Worm (Caenorhabditis elegans) whole organism, L4 larva: ENCODE results near the gene K09G1.2.

Source experiments
- F49E8.2 ChIP-seq: sonication (generic microtip); optimal IDR thresholded peaks from 2 replicates; lab custom pipeline; 2016; ENCODE audit warnings: missing compliant biosample characterization, mild to moderate bottlenecking, missing genetic modification characterization, borderline replicate concordance
- ZK337.2 ChIP-seq: fragments of 200-800 bp; sonication (Bioruptor generic); IDR thresholded peaks from 2 replicates; pipeline ENCODE4 v1.3.6; 2022; ENCODE audit warnings: missing genetic modification reagents, missing genetic modification characterization, missing compliant biosample characterization
- ZK546.5 ChIP-seq, 2 experiments: sonication (generic microtip); optimal IDR thresholded peaks; 2 replicates each; lab custom pipeline; 2017; ENCODE audit warnings: missing biosample characterization in 2 of 2, missing genetic modification characterization in 2 of 2
- dpl-1 ChIP-seq: fragments of 150-350 bp; optimal IDR thresholded peaks from 2 replicates; lab custom pipeline; 2014; ENCODE audit warnings: missing biosample characterization, missing genetic modification reagents, missing genetic modification characterization
- egl-27 ChIP-seq: sonication (generic microtip); optimal IDR thresholded peaks from 3 replicates; lab custom pipeline; 2017; ENCODE audit warnings: missing biosample characterization, missing genetic modification reagents, missing genetic modification characterization
- fkh-10 ChIP-seq: fragments of 150-350 bp; optimal IDR thresholded peaks from 2 replicates; lab custom pipeline; 2014; ENCODE audit warnings: missing biosample characterization, missing genetic modification reagents, missing genetic modification characterization
- gei-8 ChIP-seq: fragments of 200-800 bp; sonication (Bioruptor generic); optimal IDR thresholded peaks from 2 replicates; lab custom pipeline; 2018; ENCODE audit warnings: mild to moderate bottlenecking, missing genetic modification characterization, missing compliant biosample characterization
- nhr-76 ChIP-seq: fragments of 150-350 bp; optimal IDR thresholded peaks from 2 replicates; lab custom pipeline; 2014; ENCODE audit warnings: missing biosample characterization, missing genetic modification characterization
- unc-62 ChIP-seq, 3 experiments: fragments of 150-350 bp in 1 of 3; sonication (generic microtip); optimal IDR thresholded peaks in 2 of 3; peaks in 1 of 3; 1 replicate in 1 of 3; 2 replicates in 2 of 3; lab custom pipeline; 2014 to 2017; ENCODE audit warnings: missing biosample characterization in 3 of 3, missing genetic modification characterization in 3 of 3, missing genetic modification reagents in 3 of 3, missing genotype in 1 of 3

DNA sequence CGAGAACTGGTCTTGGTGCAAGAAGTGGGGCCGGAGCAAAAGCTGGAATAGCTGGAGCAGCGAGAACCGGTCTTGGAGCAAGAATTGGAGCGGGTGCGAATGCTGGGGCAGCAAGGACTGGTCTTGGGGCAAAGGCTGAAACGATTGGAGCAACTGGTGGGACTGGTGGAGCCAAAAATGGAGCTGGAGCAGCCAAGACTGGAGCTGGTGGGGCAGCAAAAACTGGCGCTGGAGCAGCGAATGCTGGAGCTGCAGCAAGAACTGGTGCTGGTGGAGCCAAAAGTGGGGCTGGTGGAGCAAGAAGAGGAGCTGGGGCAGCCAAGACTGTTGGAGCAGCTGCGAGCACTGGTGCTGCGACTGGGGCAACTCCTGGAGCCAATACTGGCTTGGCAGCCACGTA is 38.2 kb downstream of the K09G1.2 start:
- no peak for TF ChIP-seq egl-27 (tag; lab: Kevin White, UChicago)
- TF ChIP-seq F49E8.2 (tag; lab: Kevin White, UChicago), result no peak
- no peak for TF ChIP-seq fkh-10 (GFP tag; lab: Kevin White, UChicago)
- TF ChIP-seq nhr-76 (tag; lab: Kevin White, UChicago), result no peak
- no peak for TF ChIP-seq ZK337.2 (GFP tag; lab: Robert Waterston, UW)
- TF ChIP-seq unc-62 (GFP tag; optimal IDR thresholded peaks at IDR 0.05 in 1 of 2; lab: Kevin White, UChicago), result no peak
- no peak for TF ChIP-seq unc-62 (tag; optimal IDR thresholded peaks at IDR 0.05; lab: Kevin White, UChicago)
- no peak for TF ChIP-seq dpl-1
- no peak for TF ChIP-seq gei-8
- TF ChIP-seq ZK546.5 (tag; optimal IDR thresholded peaks at IDR 0.05; lab: Kevin White, UChicago), result no peak
